Worm (Caenorhabditis elegans): Measurements from ENCODE around the gene nhr-128.

nhr-128 gene

DNA sequence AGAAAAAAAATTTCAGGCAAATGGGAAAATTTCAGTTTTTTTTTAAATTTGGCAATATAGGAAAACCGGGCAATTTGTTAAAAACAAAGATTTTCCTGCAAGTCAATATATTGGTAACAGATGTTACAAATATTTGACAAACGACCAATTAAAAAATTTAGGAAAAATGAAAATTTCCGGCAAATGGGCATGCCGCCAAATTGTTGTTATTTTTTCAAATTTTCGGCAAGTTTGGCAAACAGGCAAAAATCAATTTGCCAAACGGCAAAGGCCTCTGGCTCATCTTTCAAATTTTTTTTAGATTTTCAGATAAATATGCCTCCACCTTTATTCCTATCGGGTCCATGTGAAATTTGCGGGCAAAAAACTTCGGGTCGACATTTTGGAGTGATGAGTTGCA lies at the start of gene nhr-128:
Gene nhr-128 (plus strand): TSS at position 301 of the 400 bp plus-strand sequence.
- no peak for TF ChIP-seq klf-2 (GFP tag; conservative IDR thresholded peaks at IDR 0.05)
- no peak for TF ChIP-seq ztf-23 (GFP tag; IDR thresholded peaks at IDR 0.05)
- no peak for TF ChIP-seq ztf-29 (GFP tag; IDR thresholded peaks at IDR 0.05)
- TF ChIP-seq flt-1 (GFP tag; IDR thresholded peaks at IDR 0.05): no peak
- TF ChIP-seq med-1 (GFP tag; optimal IDR thresholded peaks at IDR 0.05; ENCODE audit: insufficient read depth): no peak
- TF ChIP-seq cog-1 (tag; optimal IDR thresholded peaks at IDR 0.05): no peak
- no peak for TF ChIP-seq T22C8.4 (GFP tag; IDR thresholded peaks at IDR 0.05)
- no peak for TF ChIP-seq tab-1 (GFP tag; IDR thresholded peaks at IDR 0.05)

DNA sequence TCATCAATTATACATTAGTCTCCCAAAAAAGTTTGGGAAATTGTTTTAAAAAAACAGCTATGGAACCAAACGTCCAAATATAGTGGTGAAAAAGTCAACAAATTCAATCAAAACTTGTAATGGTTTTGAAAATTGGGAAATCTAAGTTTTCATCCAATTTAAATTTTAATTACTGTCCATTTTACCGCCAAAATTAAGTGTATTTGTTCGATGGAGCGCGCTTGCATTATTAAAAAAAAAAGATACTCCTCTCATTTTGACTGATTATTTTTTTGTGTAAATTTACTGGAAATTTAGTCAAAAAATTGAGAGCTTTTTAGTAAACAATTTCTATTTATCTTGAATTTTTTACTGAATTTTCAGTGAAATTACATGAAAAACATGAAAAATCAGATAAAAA lies 47.4 kb upstream of the nhr-128 start:
- TF ChIP-seq ref-1 (GFP tag; conservative IDR thresholded peaks at IDR 0.05): no peak
- no peak for TF ChIP-seq T22C8.4 (GFP tag; IDR thresholded peaks at IDR 0.05)
- no peak for TF ChIP-seq klf-2 (GFP tag; conservative IDR thresholded peaks at IDR 0.05)
- TF ChIP-seq med-1 (GFP tag; optimal IDR thresholded peaks at IDR 0.05; ENCODE audit: insufficient read depth): no peak
- no peak for TF ChIP-seq ztf-29 (GFP tag; IDR thresholded peaks at IDR 0.05)
- TF ChIP-seq flt-1 (GFP tag; IDR thresholded peaks at IDR 0.05): no peak
- TF ChIP-seq ztf-23 (GFP tag; IDR thresholded peaks at IDR 0.05): no peak
- TF ChIP-seq cog-1 (tag; optimal IDR thresholded peaks at IDR 0.05): no peak

- TF ChIP-seq ref-1 (GFP tag; conservative IDR thresholded peaks at IDR 0.05): no peak
- TF ChIP-seq tab-1 (GFP tag; IDR thresholded peaks at IDR 0.05): no peak
- TF ChIP-seq med-1 (GFP tag; optimal IDR thresholded peaks at IDR 0.05; ENCODE audit: insufficient read depth): no peak
- no peak for TF ChIP-seq T22C8.4 (GFP tag; IDR thresholded peaks at IDR 0.05)
- no peak for TF ChIP-seq cog-1 (tag; optimal IDR thresholded peaks at IDR 0.05)
- no peak for TF ChIP-seq ztf-29 (GFP tag; IDR thresholded peaks at IDR 0.05)
- no peak for TF ChIP-seq ztf-23 (GFP tag; IDR thresholded peaks at IDR 0.05)
- no peak for TF ChIP-seq klf-2 (GFP tag; conservative IDR thresholded peaks at IDR 0.05)
- TF ChIP-seq flt-1 (GFP tag; IDR thresholded peaks at IDR 0.05): no peak
These were observed 46.6 kb upstream of the nhr-128 start, which contains the start of gene C45H4.18 for ce11 chrV:2175242-2175641. TSS of gene C45H4.18 (plus strand) at chrV:2175542.

- no peak for TF ChIP-seq T22C8.4 (GFP tag; IDR thresholded peaks at IDR 0.05)
- no peak for TF ChIP-seq ztf-29 (GFP tag; IDR thresholded peaks at IDR 0.05)
- no peak for TF ChIP-seq ztf-23 (GFP tag; IDR thresholded peaks at IDR 0.05)
- TF ChIP-seq cog-1 (tag; optimal IDR thresholded peaks at IDR 0.05): no peak
- TF ChIP-seq med-1 (GFP tag; optimal IDR thresholded peaks at IDR 0.05; ENCODE audit: insufficient read depth): no peak
- no peak for TF ChIP-seq flt-1 (GFP tag; IDR thresholded peaks at IDR 0.05)
- TF ChIP-seq klf-2 (GFP tag; conservative IDR thresholded peaks at IDR 0.05): no peak
These were observed 44.5 kb upstream of the nhr-128 start, which contains the start of gene srbc-17 for ce11 chrV:2177307-2177764. TSS of gene srbc-17 (plus strand) at chrV:2177714.

DNA sequence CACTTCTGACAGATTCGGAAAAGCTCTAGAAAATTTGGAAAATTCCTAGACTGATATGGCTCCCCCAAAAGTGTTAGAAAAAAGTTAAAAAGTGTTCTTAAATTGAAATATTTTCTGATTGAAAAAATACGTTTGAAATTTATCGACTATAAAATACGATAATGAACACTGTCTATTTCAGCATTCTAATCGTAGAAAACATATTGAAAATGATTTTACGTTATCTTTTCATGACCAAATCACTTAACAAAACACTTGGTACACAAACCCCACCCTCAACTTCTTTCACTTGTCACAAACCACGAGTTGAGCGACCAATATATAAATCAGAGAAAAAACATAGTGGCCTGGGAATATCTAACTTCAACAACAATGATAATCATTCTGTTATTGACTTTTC lies 42.6 kb upstream of the nhr-128 start, which contains the start of gene cyp-33C1:
Gene cyp-33C1 (plus strand): TSS at position 301 of the 400 bp plus-strand sequence.
- TF ChIP-seq klf-2 (GFP tag; conservative IDR thresholded peaks at IDR 0.05) (no peak), T22C8.4 (GFP tag; IDR thresholded peaks at IDR 0.05) (no peak), ztf-29 (GFP tag; IDR thresholded peaks at IDR 0.05) (no peak), flt-1 (GFP tag; IDR thresholded peaks at IDR 0.05) (no peak), tab-1 (GFP tag; IDR thresholded peaks at IDR 0.05) (no peak), ref-1 (GFP tag; conservative IDR thresholded peaks at IDR 0.05) (no peak), cog-1 (tag; optimal IDR thresholded peaks at IDR 0.05) (no peak), med-1 (GFP tag; optimal IDR thresholded peaks at IDR 0.05; ENCODE audit: insufficient read depth) (no peak), ztf-23 (GFP tag; IDR thresholded peaks at IDR 0.05) (no peak)

DNA sequence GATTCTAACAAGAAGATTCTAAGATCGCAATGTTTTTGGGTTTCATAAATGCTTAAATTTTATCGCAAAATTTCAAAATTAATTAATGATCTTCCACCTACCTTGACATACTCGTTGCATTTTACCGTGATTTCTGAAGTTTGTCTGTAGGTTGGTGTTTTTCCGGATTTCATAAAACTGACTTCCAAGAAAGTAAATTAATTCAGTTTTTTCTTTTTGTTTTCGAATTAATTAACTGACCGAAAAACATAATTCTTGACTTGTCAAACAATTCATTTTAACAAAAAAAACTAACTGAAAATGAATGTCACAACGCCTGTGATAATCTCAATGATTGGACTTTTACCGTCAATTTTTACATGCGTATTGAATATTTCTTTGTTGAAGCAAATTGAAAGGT lies 40.1 kb upstream of the nhr-128 start, which contains the start of gene srbc-16:
Gene srbc-16 (plus strand): TSS at position 301 of the 400 bp plus-strand sequence.
- TF ChIP-seq ztf-23 (GFP tag; IDR thresholded peaks at IDR 0.05) (no peak), cog-1 (tag; optimal IDR thresholded peaks at IDR 0.05) (no peak), flt-1 (GFP tag; IDR thresholded peaks at IDR 0.05) (no peak)

DNA sequence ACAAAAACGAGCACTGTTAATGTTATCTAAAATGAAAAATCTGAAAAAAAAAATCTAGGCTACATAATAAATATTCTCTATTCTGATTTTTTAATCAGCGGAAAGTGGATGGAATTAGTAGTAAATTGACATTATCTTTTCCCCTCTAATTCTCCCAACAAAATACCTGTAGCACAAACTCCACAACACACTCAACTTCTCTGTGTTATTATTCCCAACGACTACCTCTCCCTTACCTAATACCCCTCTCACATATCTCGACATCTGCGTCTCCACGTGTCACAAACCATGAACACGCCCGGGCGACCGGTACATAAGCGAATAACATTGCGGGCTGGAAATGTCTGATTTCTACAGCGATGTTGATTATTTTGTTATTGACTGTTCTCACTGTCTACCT lies 38.7 kb upstream of the nhr-128 start, which contains the start of gene cyp-33C2:
Gene cyp-33C2 (plus strand): TSS at position 327 of the 400 bp plus-strand sequence.
- TF ChIP-seq klf-2 (GFP tag; conservative IDR thresholded peaks at IDR 0.05) (no peak), flt-1 (GFP tag; IDR thresholded peaks at IDR 0.05) (no peak), T22C8.4 (GFP tag; IDR thresholded peaks at IDR 0.05) (no peak), ref-1 (GFP tag; conservative IDR thresholded peaks at IDR 0.05) (no peak), cog-1 (tag; optimal IDR thresholded peaks at IDR 0.05) (no peak), med-1 (GFP tag; optimal IDR thresholded peaks at IDR 0.05; ENCODE audit: insufficient read depth) (no peak), tab-1 (GFP tag; IDR thresholded peaks at IDR 0.05) (no peak), ztf-23 (GFP tag; IDR thresholded peaks at IDR 0.05) (no peak)

DNA sequence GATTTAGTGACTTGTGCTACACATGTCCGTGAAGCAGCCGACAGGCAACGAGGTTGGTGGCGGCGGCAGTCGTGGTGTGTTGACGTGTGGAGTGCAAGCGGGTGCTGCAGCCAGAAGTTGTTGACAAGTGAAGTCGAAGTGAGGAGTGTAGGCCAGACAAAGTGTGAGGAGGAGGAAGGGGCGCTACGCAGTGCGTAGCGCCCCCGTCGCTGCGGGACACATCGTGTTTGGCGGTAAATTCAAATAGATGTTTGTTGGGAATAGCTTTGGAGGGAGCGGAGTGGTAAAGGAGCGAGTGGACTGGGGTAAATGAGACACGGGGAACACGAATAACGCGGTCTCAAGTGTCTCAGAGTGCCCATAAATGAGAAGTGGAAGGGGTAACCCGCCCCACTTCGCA lies 36.4 kb upstream of the nhr-128 start:
- TF ChIP-seq ztf-23 (GFP tag; IDR thresholded peaks at IDR 0.05): peak; percentile 98
- TF ChIP-seq flt-1 (GFP tag; IDR thresholded peaks at IDR 0.05): no peak

ce11 chrV:2187864-2188345 lies 34.0 kb upstream of the nhr-128 start, which contains the start of gene Y5H2B.3:
TSS of gene Y5H2B.3 (plus strand) at chrV:2188295.
- TF ChIP-seq flt-1 (GFP tag; IDR thresholded peaks at IDR 0.05) (no peak), ztf-23 (GFP tag; IDR thresholded peaks at IDR 0.05) (no peak), ztf-29 (GFP tag; IDR thresholded peaks at IDR 0.05) (no peak), cog-1 (tag; optimal IDR thresholded peaks at IDR 0.05) (no peak), klf-2 (GFP tag; conservative IDR thresholded peaks at IDR 0.05) (no peak), T22C8.4 (GFP tag; IDR thresholded peaks at IDR 0.05) (no peak), med-1 (GFP tag; optimal IDR thresholded peaks at IDR 0.05; ENCODE audit: insufficient read depth) (no peak), tab-1 (GFP tag; IDR thresholded peaks at IDR 0.05) (no peak), ref-1 (GFP tag; conservative IDR thresholded peaks at IDR 0.05) (no peak)

DNA sequence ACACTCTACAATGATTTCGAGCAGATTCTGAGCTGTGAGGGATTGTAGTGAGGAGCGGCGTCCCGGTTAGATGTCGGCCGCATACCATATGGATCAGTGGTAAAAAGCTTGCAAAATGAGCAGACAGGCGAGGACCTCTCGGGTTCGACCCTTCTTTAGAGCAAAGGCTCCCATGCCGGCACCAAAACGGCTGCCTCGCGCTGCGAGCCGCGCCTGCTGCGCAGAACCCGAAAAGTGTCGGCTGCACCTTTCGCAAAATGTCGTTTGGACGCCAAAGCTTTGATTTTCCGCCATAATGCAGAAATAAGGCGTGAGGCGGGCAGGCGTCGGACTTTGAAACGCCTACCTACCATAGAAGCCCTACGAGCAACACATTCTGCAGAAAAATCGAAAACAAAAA lies 31.5 kb upstream of the nhr-128 start:
- TF ChIP-seq ztf-23 (GFP tag; IDR thresholded peaks at IDR 0.05) (no peak), flt-1 (GFP tag; IDR thresholded peaks at IDR 0.05) (no peak), tab-1 (GFP tag; IDR thresholded peaks at IDR 0.05) (no peak), ref-1 (GFP tag; conservative IDR thresholded peaks at IDR 0.05) (no peak), T22C8.4 (GFP tag; IDR thresholded peaks at IDR 0.05) (no peak), med-1 (GFP tag; optimal IDR thresholded peaks at IDR 0.05; ENCODE audit: insufficient read depth) (no peak), ztf-29 (GFP tag; IDR thresholded peaks at IDR 0.05) (no peak), klf-2 (GFP tag; conservative IDR thresholded peaks at IDR 0.05) (no peak), cog-1 (tag; optimal IDR thresholded peaks at IDR 0.05) (no peak)

Measured in whole organism, midembryonic.